Fruit fly (Drosophila melanogaster): ENCODE results near the gene CG46281.

Gene CG46281

DNA sequence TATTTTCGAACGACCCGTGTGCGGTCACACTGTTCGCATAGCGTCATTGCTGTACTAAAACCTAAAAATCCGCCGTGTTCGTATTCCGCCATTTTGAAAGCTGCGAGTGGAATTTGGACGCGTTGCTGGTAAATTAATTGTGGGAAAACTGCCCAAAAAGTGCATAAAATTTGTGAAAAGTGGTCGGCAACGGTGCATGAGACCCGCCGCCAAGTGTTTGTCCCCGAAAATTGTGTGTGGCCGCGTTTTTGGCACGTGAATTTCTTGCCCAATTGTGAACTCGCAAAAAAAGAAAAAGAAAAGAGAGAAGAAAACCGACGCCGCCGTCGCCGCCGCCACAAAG is 18.5 kb downstream of the CG46281 start, which contains the start of gene CtBP:
Gene CtBP, plus strand, starts transcription at position 29 of the 343 bp plus-strand sequence.
- TF ChIP-seq ttk (optimal IDR thresholded peaks at IDR 0.05): no peak
- no peak for TF ChIP-seq psq (optimal IDR thresholded peaks at IDR 0.05)
- TF ChIP-seq h (optimal IDR thresholded peaks at IDR 0.05): no peak
- TF ChIP-seq insv (optimal IDR thresholded peaks at IDR 0.05): no peak
- TF ChIP-seq Myc (optimal IDR thresholded peaks at IDR 0.05): no peak
- TF ChIP-seq Sin3A (optimal IDR thresholded peaks at IDR 0.05): no peak

DNA sequence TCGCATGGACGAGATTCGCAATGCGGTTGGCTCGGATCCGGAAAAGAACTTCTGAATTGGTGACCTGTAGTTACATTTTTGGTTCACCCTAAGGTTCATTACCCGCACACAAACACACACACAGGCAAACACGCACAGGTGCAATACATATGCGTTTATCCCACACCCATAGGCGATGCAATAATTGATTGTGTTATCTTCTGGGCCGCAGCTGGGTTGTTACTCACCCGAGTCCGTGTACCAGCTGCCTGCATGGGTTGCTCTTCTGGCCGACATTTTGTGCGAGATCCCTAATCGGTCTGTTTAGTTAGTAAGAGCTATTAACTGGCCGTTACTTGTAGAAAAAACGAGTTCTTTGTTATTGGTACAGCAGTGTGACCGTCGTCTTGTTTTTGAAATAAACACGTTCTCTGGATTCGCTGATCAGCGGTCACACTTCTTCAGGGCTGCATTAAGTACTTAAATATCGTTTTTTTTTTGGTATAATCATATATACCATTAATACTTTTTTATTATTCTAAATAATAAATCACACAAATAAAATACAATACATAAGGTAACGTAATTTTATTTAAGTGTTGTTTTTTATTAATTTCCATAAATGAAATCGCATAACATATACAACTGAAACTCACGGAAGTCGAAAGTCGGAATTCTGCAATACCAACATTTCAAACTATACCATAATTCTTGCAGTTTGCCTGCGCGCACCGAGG is 19.0 kb downstream of the CG46281 start, which contains the start of gene CG8031:
Gene CG8031, minus strand, starts transcription at position 406 of the 716 bp plus-strand sequence.
- TF ChIP-seq ttk (optimal IDR thresholded peaks at IDR 0.05): no peak
- TF ChIP-seq Myc (optimal IDR thresholded peaks at IDR 0.05): no peak
- no peak for TF ChIP-seq insv (optimal IDR thresholded peaks at IDR 0.05)
- no peak for TF ChIP-seq psq (optimal IDR thresholded peaks at IDR 0.05)

DNA sequence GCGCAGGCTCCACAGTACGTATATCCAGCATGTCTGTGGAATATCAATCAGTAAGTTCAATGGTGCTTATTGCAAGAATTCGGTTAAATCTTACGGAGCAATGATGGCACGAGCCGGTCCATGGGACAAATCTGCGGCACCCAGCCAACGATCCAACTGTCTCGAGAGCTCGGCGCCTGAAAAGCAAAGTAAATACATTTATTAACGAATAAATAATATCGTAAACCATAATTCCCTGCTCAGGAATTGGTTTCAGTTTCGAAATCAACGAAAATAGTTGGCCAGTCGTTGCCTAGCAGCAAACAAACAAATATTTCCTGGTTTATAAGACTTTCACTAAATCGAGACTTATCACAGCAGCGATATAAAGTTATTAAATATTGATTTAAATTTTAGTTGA is 20.5 kb downstream of the CG46281 start, which contains the start of gene CG11656:
Gene CG11656, plus strand, starts transcription at position 301 of the 400 bp plus-strand sequence.
- TF ChIP-seq insv (optimal IDR thresholded peaks at IDR 0.05) (no peak), Myc (optimal IDR thresholded peaks at IDR 0.05) (no peak), psq (optimal IDR thresholded peaks at IDR 0.05) (no peak), ttk (optimal IDR thresholded peaks at IDR 0.05) (no peak), h (optimal IDR thresholded peaks at IDR 0.05) (no peak), Sin3A (optimal IDR thresholded peaks at IDR 0.05) (no peak)

DNA sequence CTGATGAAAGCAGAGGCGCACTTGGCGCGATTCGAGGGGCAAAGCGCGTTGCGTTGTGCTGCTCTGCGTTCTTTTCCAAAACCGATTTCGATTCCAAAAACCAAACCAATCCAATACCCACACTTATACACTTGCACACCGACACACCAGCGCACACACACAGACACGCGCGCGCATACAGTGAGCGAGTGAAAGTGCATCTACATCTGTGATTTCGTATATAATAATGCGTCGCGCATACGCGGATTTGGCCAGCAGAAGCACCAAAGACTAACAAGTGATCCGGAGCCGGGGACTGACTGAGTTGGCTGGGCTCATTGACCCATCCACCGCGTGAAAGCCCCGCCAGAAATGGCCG is 31.9 kb downstream of the CG46281 start:
- TF ChIP-seq insv (optimal IDR thresholded peaks at IDR 0.05) (no peak), ttk (optimal IDR thresholded peaks at IDR 0.05) (no peak), psq (optimal IDR thresholded peaks at IDR 0.05) (no peak), h (optimal IDR thresholded peaks at IDR 0.05) (no peak), Sin3A (optimal IDR thresholded peaks at IDR 0.05) (no peak), Myc (optimal IDR thresholded peaks at IDR 0.05) (no peak)

DNA sequence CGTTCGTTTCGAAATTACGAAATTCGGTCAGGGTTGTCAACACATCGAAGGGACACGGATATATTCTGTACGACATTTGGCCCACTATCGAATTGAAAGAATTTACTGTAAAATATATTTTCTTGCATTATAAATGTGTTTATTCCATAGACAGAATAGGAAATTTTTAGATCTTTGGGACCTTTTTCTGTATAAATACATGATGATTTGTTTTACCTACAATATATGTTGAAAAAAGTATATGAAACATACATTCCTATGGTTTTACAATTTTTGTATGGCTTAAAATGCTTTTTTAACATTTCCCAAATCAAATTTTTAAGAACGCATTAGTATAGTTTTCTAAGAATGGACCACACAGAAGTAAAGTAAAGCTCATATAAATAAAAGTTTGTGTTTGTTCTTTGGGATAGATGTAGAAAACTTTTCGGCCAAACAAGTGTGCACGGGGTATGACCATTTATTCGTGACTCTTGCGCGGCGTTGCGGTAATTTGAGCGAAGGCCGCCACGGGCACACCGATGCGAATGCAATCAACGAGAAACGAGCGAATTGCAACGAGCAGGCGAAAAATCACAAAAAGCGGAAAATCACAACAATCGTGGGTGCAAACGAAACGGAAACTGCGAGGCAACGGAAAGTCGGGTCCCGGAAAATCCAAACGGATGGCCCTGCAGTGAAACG is 32.4 kb downstream of the CG46281 start, which contains the start of the genes CG17327, CG44194 and CG7518:
Gene CG17327, minus strand, starts transcription at position 177 of the 684 bp plus-strand sequence.
Gene CG44194, minus strand, starts transcription at position 177 of the 684 bp plus-strand sequence.
Gene CG7518, plus strand, starts transcription at position 540 of the 684 bp plus-strand sequence.
- TF ChIP-seq insv (optimal IDR thresholded peaks at IDR 0.05) (no peak), h (optimal IDR thresholded peaks at IDR 0.05) (no peak), psq (optimal IDR thresholded peaks at IDR 0.05) (no peak), Sin3A (optimal IDR thresholded peaks at IDR 0.05) (no peak), ttk (optimal IDR thresholded peaks at IDR 0.05) (no peak), Myc (optimal IDR thresholded peaks at IDR 0.05) (no peak)

DNA sequence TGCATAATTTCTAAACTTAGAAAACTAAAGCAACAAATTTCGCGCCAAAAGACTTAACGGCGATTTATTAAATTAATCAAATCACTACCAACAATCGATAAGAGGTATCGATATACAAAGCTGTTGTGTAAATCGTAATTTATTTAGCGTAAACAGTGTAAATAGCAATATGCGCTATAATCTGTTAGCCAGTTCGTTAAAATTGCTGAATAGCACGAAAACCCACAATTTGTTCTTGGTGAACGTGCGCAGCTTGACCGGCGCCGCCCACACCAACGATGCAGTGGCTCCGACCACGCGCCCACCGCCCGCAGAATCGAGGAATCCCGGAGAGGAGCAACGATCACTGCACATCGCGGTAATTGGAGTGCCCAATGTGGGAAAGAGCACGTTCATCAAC is 34.6 kb downstream of the CG46281 start, which contains the start of gene CG7488:
Gene CG7488, plus strand, starts transcription at position 99 of the 400 bp plus-strand sequence.
- TF ChIP-seq insv (optimal IDR thresholded peaks at IDR 0.05) (no peak), psq (optimal IDR thresholded peaks at IDR 0.05) (no peak)

DNA sequence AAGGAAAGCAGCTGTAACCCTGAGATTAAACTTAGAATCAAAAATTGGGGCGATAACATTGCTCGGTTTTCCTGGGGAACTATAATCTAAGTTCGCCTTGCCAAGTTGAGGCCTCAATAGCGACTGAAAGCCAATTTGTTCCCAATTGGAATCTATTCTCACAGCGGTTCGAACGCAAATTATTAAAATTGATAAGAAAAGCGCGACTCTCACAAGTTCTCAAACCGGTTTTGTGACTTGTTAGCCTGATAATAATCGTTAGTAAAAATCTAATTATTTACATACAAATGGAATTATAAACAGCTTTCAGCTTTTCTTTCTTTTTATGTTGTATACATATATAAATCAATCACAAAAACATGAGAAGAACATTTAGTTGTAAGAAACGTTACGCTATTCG is 35.1 kb downstream of the CG46281 start, which contains the start of gene yellow-f2:
Gene yellow-f2, minus strand, starts transcription at position 101 of the 400 bp plus-strand sequence.
- TF ChIP-seq ttk (optimal IDR thresholded peaks at IDR 0.05) (no peak), Myc (optimal IDR thresholded peaks at IDR 0.05) (no peak), insv (optimal IDR thresholded peaks at IDR 0.05) (no peak), h (optimal IDR thresholded peaks at IDR 0.05) (no peak), Sin3A (optimal IDR thresholded peaks at IDR 0.05) (no peak), psq (optimal IDR thresholded peaks at IDR 0.05) (no peak)

DNA sequence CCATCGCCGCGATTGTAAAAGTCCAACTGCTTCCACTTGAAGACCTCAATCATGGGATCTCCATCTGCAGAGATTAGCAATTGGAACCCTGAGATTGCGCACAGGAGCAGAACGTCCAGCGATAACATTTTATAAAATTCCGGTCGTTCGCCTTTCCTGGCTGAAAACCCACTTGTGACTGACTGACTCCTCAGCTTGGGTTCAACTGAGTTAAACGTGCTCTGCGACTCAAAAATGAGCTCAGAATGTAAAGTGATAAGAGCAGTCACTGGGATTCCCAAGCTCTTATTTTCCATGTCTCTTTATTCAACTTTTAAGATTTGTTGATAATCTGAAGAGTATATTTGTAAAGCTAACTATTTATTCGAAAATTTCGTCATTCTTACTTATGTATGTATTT is 37.1 kb downstream of the CG46281 start, which contains the start of gene yellow-f:
Gene yellow-f, minus strand, starts transcription at position 184 of the 400 bp plus-strand sequence.
- no peak for TF ChIP-seq Sin3A (optimal IDR thresholded peaks at IDR 0.05)
- no peak for TF ChIP-seq h (optimal IDR thresholded peaks at IDR 0.05)
- no peak for TF ChIP-seq ttk (optimal IDR thresholded peaks at IDR 0.05)
- TF ChIP-seq insv (optimal IDR thresholded peaks at IDR 0.05): no peak
- TF ChIP-seq psq (optimal IDR thresholded peaks at IDR 0.05): no peak
- no peak for TF ChIP-seq Myc (optimal IDR thresholded peaks at IDR 0.05)

DNA sequence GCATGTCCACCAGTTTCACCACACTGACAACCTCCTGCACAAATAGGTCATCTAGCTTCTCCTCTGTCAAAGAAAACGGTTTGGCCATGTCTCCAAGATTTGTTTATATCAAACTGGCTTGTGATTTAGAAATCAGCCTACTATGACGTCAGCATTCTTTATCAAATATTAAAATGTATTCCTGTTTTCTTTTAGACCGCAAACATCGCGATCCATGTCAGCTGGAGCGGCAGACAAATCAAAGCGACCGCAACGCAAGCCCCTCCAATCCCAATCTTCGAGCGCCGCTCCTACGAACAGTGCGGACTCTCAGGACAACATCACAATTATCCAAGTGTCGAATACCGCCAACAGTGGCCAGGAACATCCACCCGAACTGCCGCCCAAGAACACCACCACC is 41.7 kb downstream of the CG46281 start, which contains the start of gene CG14383:
Gene CG14383, minus strand, starts transcription at position 101 of the 400 bp plus-strand sequence.
- TF ChIP-seq h (optimal IDR thresholded peaks at IDR 0.05) (no peak), ttk (optimal IDR thresholded peaks at IDR 0.05) (no peak), insv (optimal IDR thresholded peaks at IDR 0.05) (no peak), Myc (optimal IDR thresholded peaks at IDR 0.05) (no peak), Sin3A (optimal IDR thresholded peaks at IDR 0.05) (no peak), psq (optimal IDR thresholded peaks at IDR 0.05) (no peak)

DNA sequence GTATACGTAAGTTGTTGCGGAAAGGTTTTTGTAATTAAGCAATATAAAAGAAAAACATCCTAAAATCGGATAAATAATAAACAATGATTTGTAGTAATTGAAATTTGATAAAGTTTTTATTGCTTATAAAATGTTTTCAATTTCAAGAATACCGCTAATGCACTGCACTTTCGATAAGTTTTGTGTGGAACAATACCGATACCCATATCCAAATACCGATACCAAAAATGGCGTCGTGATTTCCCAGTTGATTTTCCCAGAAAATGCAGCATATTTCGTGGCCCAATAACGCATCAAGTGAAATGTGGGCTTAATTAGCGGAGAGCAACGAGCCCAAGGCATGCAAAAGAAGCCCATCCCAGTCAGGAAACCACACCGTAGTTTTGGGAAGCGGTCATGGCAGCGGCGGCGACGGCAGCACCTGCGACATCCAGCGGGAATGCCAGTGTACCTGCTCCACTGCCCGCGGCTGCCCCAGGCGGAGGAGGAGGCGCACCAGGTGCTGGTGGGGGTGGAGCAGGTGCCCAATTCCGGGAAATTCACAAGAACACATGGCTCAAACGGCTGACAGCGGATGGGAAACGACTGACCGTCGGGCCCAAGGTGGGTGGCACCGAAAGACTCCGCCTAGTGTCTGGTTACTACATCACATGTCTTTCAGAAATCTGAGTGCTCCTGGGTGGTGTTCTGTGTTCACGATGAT is 44.1 kb downstream of the CG46281 start, which contains the start of gene CG31342:
Gene CG31342, plus strand, starts transcription at position 214 of the 703 bp plus-strand sequence.
- no peak for TF ChIP-seq Myc (optimal IDR thresholded peaks at IDR 0.05)
- TF ChIP-seq insv (optimal IDR thresholded peaks at IDR 0.05): no peak
- TF ChIP-seq ttk (optimal IDR thresholded peaks at IDR 0.05): no peak
- TF ChIP-seq h (optimal IDR thresholded peaks at IDR 0.05): no peak
- TF ChIP-seq psq (optimal IDR thresholded peaks at IDR 0.05): no peak
- TF ChIP-seq Sin3A (optimal IDR thresholded peaks at IDR 0.05): no peak

DNA sequence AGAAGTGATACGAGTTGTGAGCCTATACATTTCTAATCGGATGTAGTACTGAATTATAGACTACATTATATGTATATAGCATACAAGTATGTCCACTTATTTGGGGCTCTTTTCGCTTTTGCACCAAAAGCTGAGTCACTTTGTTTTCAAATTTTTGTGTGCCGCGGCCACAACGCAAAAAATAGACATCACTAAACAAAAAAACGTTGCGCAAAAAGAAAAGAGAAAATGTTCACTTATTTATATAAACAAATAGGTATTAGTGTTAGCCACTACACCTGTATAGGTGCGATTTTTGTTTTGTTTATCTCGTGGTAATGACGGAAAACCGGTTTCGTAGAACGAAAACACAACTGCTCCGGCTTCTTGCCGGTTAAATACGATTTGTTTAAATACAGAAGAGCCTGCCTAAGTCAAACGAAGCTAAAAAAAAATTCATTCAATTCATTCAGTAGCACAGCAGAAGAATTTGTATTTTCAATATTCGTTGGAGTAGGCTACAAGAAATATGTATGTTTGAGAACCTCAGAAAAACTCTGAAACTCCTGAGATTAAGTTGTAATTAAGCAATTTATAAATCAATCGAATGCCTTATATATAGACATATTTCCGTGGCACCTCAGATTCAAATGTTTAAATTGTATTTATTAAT is 47.0 kb downstream of the CG46281 start:
- no peak for TF ChIP-seq Sin3A (optimal IDR thresholded peaks at IDR 0.05)
- TF ChIP-seq Myc (optimal IDR thresholded peaks at IDR 0.05): no peak
- TF ChIP-seq h (optimal IDR thresholded peaks at IDR 0.05): no peak
- no peak for TF ChIP-seq ttk (optimal IDR thresholded peaks at IDR 0.05)
- no peak for TF ChIP-seq psq (optimal IDR thresholded peaks at IDR 0.05)
- no peak for TF ChIP-seq insv (optimal IDR thresholded peaks at IDR 0.05)
